Fruit fly (Drosophila melanogaster) whole organism, wandering third instar larva: ENCODE measurements around the gene Ca-alpha1T.
A peak's percentile ranks its signal among the peaks of the same experiment; 100 is the strongest.

Experiments used
- CG32264 ChIP-seq: fragments of 200-800 bp; sonication (Bioruptor generic); optimal IDR thresholded peaks from 2 replicates; lab custom pipeline; 2016; ENCODE audit warnings: missing biosample characterization, missing genetic modification characterization
- CG9705 ChIP-seq: fragments of 200-800 bp; sonication (Bioruptor generic); optimal IDR thresholded peaks from 2 replicates; lab custom pipeline; 2018; ENCODE audit warnings: missing biosample characterization, mild to moderate bottlenecking, missing genetic modification characterization
- Hr78 ChIP-seq: fragments of >200 bp; optimal IDR thresholded peaks from 2 replicates; lab custom pipeline; 2017; ENCODE audit warnings: missing biosample characterization, missing genetic modification characterization
- Mio ChIP-seq: sonication (Bioruptor generic); optimal IDR thresholded peaks from 2 replicates; lab custom pipeline; 2016; ENCODE audit warnings: missing biosample characterization, missing genetic modification characterization
- Myc ChIP-seq: fragments of >200 bp; optimal IDR thresholded peaks from 2 replicates; lab custom pipeline; 2017
- N ChIP-seq: fragments of >200 bp; optimal IDR thresholded peaks from 2 replicates; lab custom pipeline; 2018; ENCODE audit warnings: missing biosample characterization, missing external identifiers, missing genetic modification characterization
- brk ChIP-seq: fragments of 200-800 bp; sonication (Bioruptor generic); optimal IDR thresholded peaks from 2 replicates; lab custom pipeline; 2016; ENCODE audit warnings: missing biosample characterization, mild to moderate bottlenecking, missing genetic modification characterization
- h ChIP-seq: fragments of 200-800 bp; sonication (Bioruptor generic); optimal IDR thresholded peaks from 3 replicates; lab custom pipeline; 2016; ENCODE audit warnings: missing biosample characterization, mild to moderate bottlenecking, missing genetic modification characterization
- lola ChIP-seq: fragments of >200 bp; optimal IDR thresholded peaks from 2 replicates; lab custom pipeline; 2017; ENCODE audit warnings: missing biosample characterization, missing genetic modification characterization
- psq ChIP-seq: fragments of 200-800 bp; sonication (Bioruptor generic); optimal IDR thresholded peaks from 3 replicates; lab custom pipeline; 2017; ENCODE audit warnings: missing biosample characterization, mild to moderate bottlenecking, missing genetic modification characterization, moderate library complexity

- TF ChIP-seq h (GFP tag; lab: Kevin White, UChicago) (peak; percentile 38), Mio (GFP tag; lab: Kevin White, UChicago) (no peak), N (no peak), brk (no peak), CG32264 (no peak), psq (peak; percentile 11), Myc (lab: Kevin White, UChicago) (no peak), lola (GFP tag; lab: Kevin White, UChicago) (no peak), Hr78 (GFP tag; lab: Kevin White, UChicago) (no peak), CG9705 (GFP tag; lab: Kevin White, UChicago) (no peak)
Measured at dm6 chrX:6074845-6075244, 117.4 kb downstream of the Ca-alpha1T start, which contains the start of gene Tsp5D.
